Fruit fly (Drosophila melanogaster): Measurements from ENCODE around the gene Pif1B.

The Pif1B gene

DNA sequence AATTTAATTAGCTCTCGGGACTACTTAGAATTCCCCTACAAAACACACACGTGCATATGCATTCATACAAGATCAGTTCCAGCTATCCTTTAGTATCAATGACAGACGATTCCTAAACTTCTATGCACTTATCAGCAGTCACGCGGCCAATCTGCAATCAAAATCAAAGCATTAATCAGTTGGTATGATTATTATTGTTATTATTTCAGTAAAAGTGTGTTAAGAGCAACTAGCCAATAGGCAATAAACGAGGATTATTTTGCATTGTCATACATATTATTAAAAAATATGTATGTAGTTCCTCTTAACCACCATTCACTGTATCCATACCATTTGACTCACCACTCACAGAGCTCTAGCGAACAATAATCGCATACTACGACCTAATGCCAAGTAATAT is 21.9 kb upstream of the Pif1B start:
- TF ChIP-seq usp (GFP tag; optimal IDR thresholded peaks at IDR 0.05) = no peak
- no peak for TF ChIP-seq CG8478 (optimal IDR thresholded peaks at IDR 0.05)
- TF ChIP-seq pan (optimal IDR thresholded peaks at IDR 0.05) = no peak
- TF ChIP-seq EcR (GFP tag; optimal IDR thresholded peaks at IDR 0.05) = no peak
- no peak for TF ChIP-seq psq (optimal IDR thresholded peaks at IDR 0.05)
- TF ChIP-seq Dll (optimal IDR thresholded peaks at IDR 0.05) = no peak

DNA sequence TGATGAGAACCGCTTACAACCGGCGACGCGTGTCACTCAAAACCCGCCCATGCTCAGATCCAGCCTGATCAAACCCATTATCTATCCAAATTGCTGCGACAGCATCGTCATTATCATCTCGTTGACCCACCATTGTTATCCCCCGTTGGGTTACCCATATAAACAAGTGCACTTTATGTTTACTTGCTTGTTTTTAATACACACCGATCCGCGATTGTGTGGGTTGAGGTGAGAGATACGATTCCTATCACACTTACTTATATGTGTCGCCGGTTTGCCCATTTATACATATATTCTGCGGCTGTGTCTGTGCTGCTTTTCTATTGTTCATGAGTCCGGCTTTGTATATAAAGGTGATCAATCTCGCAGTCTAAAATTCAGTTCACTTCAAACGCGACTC is 20.6 kb upstream of the Pif1B start, which contains the start of gene CG8369:
Gene CG8369 (plus strand): TSS at position 386 of the 400 bp plus-strand sequence.
- TF ChIP-seq pan (optimal IDR thresholded peaks at IDR 0.05) (no peak), psq (optimal IDR thresholded peaks at IDR 0.05) (no peak), EcR (GFP tag; optimal IDR thresholded peaks at IDR 0.05) (no peak), usp (GFP tag; optimal IDR thresholded peaks at IDR 0.05) (no peak), CG8478 (optimal IDR thresholded peaks at IDR 0.05) (no peak), Dll (optimal IDR thresholded peaks at IDR 0.05) (no peak)

DNA sequence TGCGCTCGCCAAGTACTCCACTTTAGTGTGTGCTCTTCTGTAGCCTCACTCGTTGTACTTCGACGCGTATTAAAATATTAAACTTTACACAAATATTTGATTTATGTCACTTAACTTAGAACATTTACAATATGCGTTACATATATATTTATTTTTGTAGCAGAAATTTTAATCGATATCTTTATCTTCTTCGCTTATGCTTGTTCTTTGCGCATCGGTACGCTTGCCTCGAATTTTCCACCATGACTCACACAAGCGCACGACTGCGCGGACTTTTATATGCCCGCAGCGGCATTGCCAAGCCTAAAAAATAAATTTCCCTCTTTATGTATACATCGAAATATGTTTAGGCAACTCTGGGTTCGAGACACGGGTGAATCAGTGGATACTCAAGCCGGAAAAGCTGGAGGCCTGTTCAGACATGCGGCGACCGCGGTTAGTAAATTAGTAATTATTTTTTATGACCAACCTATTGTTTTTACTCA is 19.5 kb upstream of the Pif1B start, which contains the start of gene aqz:
Gene aqz (minus strand): TSS at position 255 of the 485 bp plus-strand sequence.
- TF ChIP-seq pan (optimal IDR thresholded peaks at IDR 0.05) = no peak
- no peak for TF ChIP-seq psq (optimal IDR thresholded peaks at IDR 0.05)
- TF ChIP-seq CG8478 (optimal IDR thresholded peaks at IDR 0.05) = no peak
- TF ChIP-seq usp (GFP tag; optimal IDR thresholded peaks at IDR 0.05) = no peak
- TF ChIP-seq Dll (optimal IDR thresholded peaks at IDR 0.05) = no peak
- no peak for TF ChIP-seq EcR (GFP tag; optimal IDR thresholded peaks at IDR 0.05)

DNA sequence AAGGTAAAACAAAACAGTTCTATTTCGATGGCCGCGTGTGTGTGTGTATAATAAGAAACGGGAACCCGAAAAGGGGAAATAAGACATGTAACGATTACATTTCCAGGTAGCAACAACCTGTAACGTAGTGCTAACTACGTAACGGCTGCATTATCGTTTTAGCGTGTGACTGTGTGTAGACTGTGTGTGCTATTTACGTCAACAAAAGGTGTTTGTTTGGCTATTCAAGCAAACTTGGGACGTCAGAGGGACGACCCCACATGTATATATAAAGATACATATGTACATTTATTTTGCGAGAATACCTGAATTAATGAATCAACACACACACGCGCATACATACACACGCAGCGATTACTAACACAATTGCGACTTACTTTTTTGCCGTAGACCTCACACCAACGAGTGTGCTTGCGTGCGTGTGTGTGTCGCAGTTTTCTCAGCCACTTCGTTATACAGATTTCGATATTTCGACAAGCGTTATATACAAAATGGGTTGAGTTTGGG is 18.6 kb upstream of the Pif1B start:
- TF ChIP-seq psq (optimal IDR thresholded peaks at IDR 0.05) (no peak), usp (GFP tag; optimal IDR thresholded peaks at IDR 0.05) (no peak), Dll (optimal IDR thresholded peaks at IDR 0.05) (no peak), pan (optimal IDR thresholded peaks at IDR 0.05) (no peak), CG8478 (optimal IDR thresholded peaks at IDR 0.05) (no peak), EcR (GFP tag; optimal IDR thresholded peaks at IDR 0.05) (no peak)

DNA sequence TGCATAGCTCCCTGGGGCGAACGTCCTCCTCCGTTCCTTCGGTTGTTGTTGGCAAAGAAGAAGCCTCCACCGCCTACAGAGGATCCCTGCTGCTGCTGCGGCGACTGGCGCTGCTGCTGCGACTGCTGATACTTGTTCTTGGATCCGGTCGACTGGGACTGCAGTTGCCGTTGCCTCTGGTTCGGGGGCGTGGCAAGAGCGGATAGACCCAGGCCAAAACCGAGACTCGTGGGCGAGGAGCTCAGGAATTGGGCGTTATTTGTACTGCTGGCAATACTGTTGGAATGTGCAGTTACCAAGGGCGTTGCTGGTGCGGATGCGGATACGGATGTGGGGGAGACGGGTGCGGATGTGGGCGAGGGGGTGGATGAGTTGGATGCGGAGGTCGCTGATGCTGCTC is 17.3 kb upstream of the Pif1B start:
- TF ChIP-seq CG8478 (optimal IDR thresholded peaks at IDR 0.05) (no peak), pan (optimal IDR thresholded peaks at IDR 0.05) (no peak), usp (GFP tag; optimal IDR thresholded peaks at IDR 0.05) (no peak), EcR (GFP tag; optimal IDR thresholded peaks at IDR 0.05) (no peak), psq (optimal IDR thresholded peaks at IDR 0.05) (no peak), Dll (optimal IDR thresholded peaks at IDR 0.05) (no peak)

DNA sequence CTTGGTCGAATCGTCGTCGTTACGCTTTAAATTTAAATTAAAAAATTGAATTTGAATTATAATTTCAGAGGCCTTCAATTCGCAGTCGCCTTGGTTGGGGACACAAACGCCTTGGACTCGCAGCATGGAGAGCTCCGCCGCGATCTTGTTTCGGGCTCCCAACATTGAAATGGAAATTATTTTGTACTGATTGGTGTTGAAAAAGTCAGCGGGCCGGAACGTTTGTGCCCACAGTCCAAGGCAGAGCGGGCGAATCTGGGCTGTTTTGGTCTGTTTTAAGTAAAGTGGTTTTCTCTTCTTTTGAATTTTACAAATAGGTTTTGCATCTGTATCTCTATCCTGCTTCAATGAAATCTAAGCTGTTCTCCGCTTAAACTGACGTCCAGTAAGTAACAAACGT is 14.1 kb upstream of the Pif1B start:
- TF ChIP-seq CG8478 (optimal IDR thresholded peaks at IDR 0.05) = no peak
- TF ChIP-seq usp (GFP tag; optimal IDR thresholded peaks at IDR 0.05) = no peak
- no peak for TF ChIP-seq Dll (optimal IDR thresholded peaks at IDR 0.05)
- TF ChIP-seq EcR (GFP tag; optimal IDR thresholded peaks at IDR 0.05) = no peak
- TF ChIP-seq pan (optimal IDR thresholded peaks at IDR 0.05) = no peak
- no peak for TF ChIP-seq psq (optimal IDR thresholded peaks at IDR 0.05)

DNA sequence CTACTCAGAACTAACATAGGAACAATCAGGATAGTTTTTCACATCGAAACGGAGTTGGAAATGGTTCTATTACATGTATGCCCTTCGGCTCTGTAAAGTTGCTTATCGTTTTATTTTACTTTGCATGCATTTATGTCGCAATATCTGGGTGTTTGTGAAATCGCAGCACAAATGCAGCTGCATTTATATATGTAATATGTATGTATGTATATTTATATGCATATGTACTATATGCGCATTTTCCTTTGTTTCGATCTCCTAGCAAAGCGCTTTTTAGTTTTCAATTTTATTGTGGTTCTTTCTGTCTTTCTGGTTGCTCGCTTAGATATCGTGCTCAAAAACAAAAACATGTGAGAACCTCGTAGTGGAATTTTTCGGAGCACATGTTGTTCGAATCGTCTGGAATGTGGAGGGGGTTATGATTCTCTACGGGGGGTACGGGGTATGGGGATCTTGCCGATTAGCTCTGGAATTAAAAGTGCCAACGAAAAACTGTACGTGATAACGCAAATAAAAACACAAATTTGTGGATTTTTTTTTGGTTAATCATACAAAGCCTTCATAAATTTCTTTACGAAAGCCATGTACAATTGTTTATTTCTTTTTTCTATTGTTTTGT is 13.2 kb upstream of the Pif1B start:
- TF ChIP-seq pan (optimal IDR thresholded peaks at IDR 0.05) (no peak), Dll (optimal IDR thresholded peaks at IDR 0.05) (no peak), EcR (GFP tag; optimal IDR thresholded peaks at IDR 0.05) (no peak), usp (GFP tag; optimal IDR thresholded peaks at IDR 0.05) (no peak), CG8478 (optimal IDR thresholded peaks at IDR 0.05) (no peak), psq (optimal IDR thresholded peaks at IDR 0.05) (no peak)

DNA sequence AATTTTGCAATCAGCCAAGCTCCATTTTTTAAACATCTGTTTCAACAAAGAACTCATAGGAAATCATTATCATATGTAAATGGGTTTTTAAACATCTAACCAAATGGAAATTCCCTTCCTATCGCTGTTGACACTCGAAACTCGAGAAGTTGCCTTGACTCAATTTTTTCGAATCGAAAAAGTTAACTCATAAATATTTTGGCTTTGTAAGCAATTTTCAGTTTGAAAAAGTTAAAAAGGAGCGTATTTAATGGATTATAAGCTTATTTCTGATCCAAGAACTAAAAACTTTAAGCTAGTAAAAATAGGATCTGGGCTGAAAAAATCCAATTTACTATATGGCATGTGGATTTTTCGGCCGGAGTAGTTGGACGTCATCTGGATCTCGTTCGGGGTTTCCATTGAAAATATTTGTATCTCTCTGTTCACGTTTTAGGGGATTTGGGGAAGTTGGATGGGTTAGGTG is 12.2 kb upstream of the Pif1B start, which contains the start of gene CG9837:
Gene CG9837 (minus strand): TSS at position 416 of the 466 bp plus-strand sequence.
- TF ChIP-seq pan (optimal IDR thresholded peaks at IDR 0.05) (no peak), CG8478 (optimal IDR thresholded peaks at IDR 0.05) (no peak), EcR (GFP tag; optimal IDR thresholded peaks at IDR 0.05) (no peak), psq (optimal IDR thresholded peaks at IDR 0.05) (no peak), Dll (optimal IDR thresholded peaks at IDR 0.05) (no peak), usp (GFP tag; optimal IDR thresholded peaks at IDR 0.05) (no peak)

DNA sequence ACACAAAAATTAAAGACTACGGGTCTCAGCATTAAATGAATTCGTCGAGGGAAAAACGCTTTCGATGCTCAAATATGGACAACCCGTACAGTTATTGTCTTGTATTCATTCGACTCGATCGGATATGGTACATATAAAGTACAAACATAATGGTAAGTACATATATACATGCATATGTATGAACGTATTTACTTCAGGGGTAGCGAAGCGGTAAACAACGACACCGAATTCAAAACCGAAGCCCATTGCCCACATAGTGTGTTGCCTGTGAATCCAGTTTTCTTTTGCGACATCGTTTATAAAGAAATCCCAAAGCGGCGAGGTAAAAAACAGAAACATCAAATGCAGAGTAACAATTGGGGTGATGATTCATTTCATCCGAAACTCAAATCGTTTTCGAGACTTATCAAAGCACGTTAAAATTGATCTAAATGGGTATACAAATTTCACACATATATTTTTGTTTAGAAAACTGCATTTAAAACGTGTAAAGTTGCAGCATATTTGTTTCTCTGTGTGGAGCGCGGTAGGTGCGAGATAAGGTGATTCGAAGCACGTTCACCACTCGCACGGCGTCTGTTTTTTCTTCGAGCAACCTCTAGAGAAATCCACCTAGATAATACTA is 11.5 kb upstream of the Pif1B start:
- TF ChIP-seq pan (optimal IDR thresholded peaks at IDR 0.05) = no peak
- no peak for TF ChIP-seq usp (GFP tag; optimal IDR thresholded peaks at IDR 0.05)

DNA sequence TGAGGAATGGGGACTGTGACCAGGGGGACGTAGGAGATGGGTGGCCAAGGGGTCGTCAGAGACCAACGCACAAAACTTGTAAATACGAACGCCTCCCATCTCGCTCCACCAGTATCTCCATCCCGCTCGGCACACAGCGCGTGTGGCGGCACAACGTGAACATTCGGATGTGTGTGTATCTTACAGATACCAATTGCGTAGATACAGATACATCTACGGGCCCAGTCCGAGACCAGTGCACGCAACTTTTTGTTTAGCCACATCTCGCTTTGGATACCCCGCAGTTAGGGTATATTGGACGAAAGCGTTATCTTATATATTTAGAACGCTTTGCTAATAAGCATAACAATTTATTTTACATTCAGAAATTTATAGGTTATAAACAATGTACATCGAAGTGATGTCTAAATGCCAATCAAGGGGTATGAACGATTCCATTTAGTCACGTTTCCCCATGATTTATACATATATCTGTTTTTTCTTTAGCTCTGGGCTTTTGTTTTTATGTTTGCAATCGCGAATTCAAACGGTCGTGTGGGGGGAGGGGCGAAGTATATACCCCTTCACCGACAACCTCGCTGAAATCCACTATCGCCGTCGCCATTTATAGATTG is 10.5 kb upstream of the Pif1B start:
- TF ChIP-seq usp (GFP tag; optimal IDR thresholded peaks at IDR 0.05) = no peak
- peak; percentile 94 for TF ChIP-seq pan (optimal IDR thresholded peaks at IDR 0.05)
- peak in 1 of 2 experiments; percentile 21 for TF ChIP-seq EcR (GFP tag; optimal IDR thresholded peaks at IDR 0.05)
- TF ChIP-seq psq (optimal IDR thresholded peaks at IDR 0.05) = no peak
- TF ChIP-seq Dll (optimal IDR thresholded peaks at IDR 0.05) = no peak

DNA sequence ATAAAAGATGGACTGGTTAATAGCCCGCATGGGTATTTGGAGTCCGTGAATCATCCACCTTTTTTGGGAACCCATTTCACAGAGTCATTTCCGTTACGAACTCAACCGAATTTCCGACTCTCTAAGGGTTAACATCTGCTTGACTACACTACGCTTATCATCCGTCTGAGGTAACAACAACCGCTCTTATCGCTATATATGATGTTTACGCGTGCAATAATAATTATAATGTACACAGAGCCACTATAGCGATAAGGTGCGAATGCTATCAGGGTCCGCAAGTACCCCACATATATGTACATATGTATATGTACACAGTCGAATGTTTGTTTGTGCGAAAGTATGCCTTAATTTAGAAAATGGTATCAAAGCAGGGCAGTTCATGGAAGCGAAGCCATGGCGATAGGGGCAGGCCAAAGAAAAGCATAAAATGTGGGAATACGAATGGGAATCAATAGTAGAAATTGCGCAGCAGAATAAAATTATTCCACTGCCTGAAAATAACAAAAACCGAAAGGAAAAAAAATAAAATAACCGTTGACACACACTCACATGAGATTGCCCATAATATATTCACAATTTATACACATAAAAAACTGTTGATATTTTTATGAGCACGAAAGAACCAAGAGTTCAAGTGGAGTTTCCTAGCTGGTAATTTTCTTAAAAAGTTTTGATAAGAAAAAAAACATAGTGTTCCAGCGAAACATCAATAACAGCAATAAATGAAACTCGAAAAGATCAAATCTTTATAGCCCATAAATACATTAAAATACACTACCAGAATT is 9.6 kb upstream of the Pif1B start:
- TF ChIP-seq psq (optimal IDR thresholded peaks at IDR 0.05) (no peak), usp (GFP tag; optimal IDR thresholded peaks at IDR 0.05) (no peak), pan (optimal IDR thresholded peaks at IDR 0.05) (no peak), EcR (GFP tag; optimal IDR thresholded peaks at IDR 0.05) (no peak), CG8478 (optimal IDR thresholded peaks at IDR 0.05) (no peak), Dll (optimal IDR thresholded peaks at IDR 0.05) (no peak)
